Worm (Caenorhabditis elegans) whole organism, early embryonic: ENCODE results near the gene Y69H2.15.

Source experiments
- F13C5.2 ChIP-seq: sonication (generic microtip); optimal IDR thresholded peaks from 2 replicates; lab custom pipeline; 2017; ENCODE audit warnings: mild to moderate bottlenecking, missing genetic modification characterization, inconsistent platforms, missing compliant biosample characterization
- aly-1 ChIP-seq: sonication (generic microtip); optimal IDR thresholded peaks from 2 replicates; lab custom pipeline; 2016; ENCODE audit warnings: missing genetic modification characterization, missing compliant biosample characterization
- ama-1 ChIP-seq: fragments of 150-350 bp; optimal IDR thresholded peaks from 2 replicates; lab custom pipeline; 2014
- ceh-13 ChIP-seq: fragments of 200-800 bp; sonication (Bioruptor generic); optimal IDR thresholded peaks from 2 replicates; lab custom pipeline; 2018; ENCODE audit warnings: mild to moderate bottlenecking, missing genetic modification characterization, missing compliant biosample characterization
- hmg-4 ChIP-seq: fragments of 200-800 bp; sonication (Bioruptor generic); optimal IDR thresholded peaks from 2 replicates; lab custom pipeline; 2018; ENCODE audit warnings: mild to moderate bottlenecking, missing genetic modification characterization, missing compliant biosample characterization
- tra-4 ChIP-seq: sonication (generic microtip); optimal IDR thresholded peaks from 2 replicates; lab custom pipeline; 2017; ENCODE audit warnings: missing genetic modification characterization, missing compliant biosample characterization

ce11 chrV:18658914-18659313 is 32.2 kb upstream of the Y69H2.15 start:
- no peak for TF ChIP-seq aly-1 (tag; lab: Kevin White, UChicago)
- TF ChIP-seq ama-1 (lab: Kevin White, UChicago): no peak
- TF ChIP-seq tra-4 (tag; lab: Kevin White, UChicago): no peak
- TF ChIP-seq hmg-4 (GFP tag; lab: Kevin White, UChicago): no peak
- no peak for TF ChIP-seq F13C5.2 (tag; lab: Kevin White, UChicago)
- no peak for TF ChIP-seq ceh-13 (GFP tag; lab: Kevin White, UChicago)
